Worm (Caenorhabditis elegans) whole organism, L1 larva: ENCODE results near the gene F58F12.4.

Experiments
- C16A3.4 ChIP-seq: fragments of 150-350 bp; optimal IDR thresholded peaks from 2 replicates; lab custom pipeline; 2014; ENCODE audit warnings: missing biosample characterization, missing genetic modification characterization
- aha-1 ChIP-seq: fragments of 150-350 bp; optimal IDR thresholded peaks from 2 replicates; lab custom pipeline; 2014; ENCODE audit warnings: missing biosample characterization, missing genetic modification characterization
- alr-1 ChIP-seq: fragments of 200-800 bp; sonication (Bioruptor generic); optimal IDR thresholded peaks from 2 replicates; lab custom pipeline; 2018; ENCODE audit warnings: borderline replicate concordance, mild to moderate bottlenecking, missing genetic modification characterization, missing compliant biosample characterization
- aly-2 ChIP-seq: fragments of 150-350 bp; optimal IDR thresholded peaks from 2 replicates; lab custom pipeline; 2014; ENCODE audit warnings: missing biosample characterization, missing genetic modification characterization
- ama-1 ChIP-seq: fragments of 150-350 bp; optimal IDR thresholded peaks from 2 replicates; lab custom pipeline; 2014
- ceh-63 ChIP-seq: fragments of 200-800 bp; sonication (Bioruptor generic); optimal IDR thresholded peaks from 2 replicates; lab custom pipeline; 2018; ENCODE audit warnings: mild to moderate bottlenecking, missing genetic modification characterization, missing compliant biosample characterization
- ceh-8 ChIP-seq: fragments of 200-800 bp; sonication (Bioruptor generic); optimal IDR thresholded peaks from 2 replicates; lab custom pipeline; 2018; ENCODE audit warnings: mild to moderate bottlenecking, missing genetic modification characterization, moderate library complexity, missing compliant biosample characterization
- ceh-82 ChIP-seq, 3 experiments: fragments of 150-350 bp in 1 of 3; sonication (generic microtip) in 2 of 3; optimal IDR thresholded peaks; 2 replicates each; lab custom pipeline; 2014 to 2017; ENCODE audit warnings: missing biosample characterization in 3 of 3, missing genetic modification characterization in 3 of 3
- ceh-90 ChIP-seq: sonication (generic microtip); optimal IDR thresholded peaks from 2 replicates; lab custom pipeline; 2016; ENCODE audit warnings: missing genetic modification characterization, missing compliant biosample characterization
- ces-1 ChIP-seq: fragments of 150-350 bp; optimal IDR thresholded peaks from 2 replicates; lab custom pipeline; 2014; ENCODE audit warnings: missing biosample characterization, missing genetic modification reagents, missing genetic modification characterization
- efl-1 ChIP-seq, 4 experiments: fragments of 150-350 bp; optimal IDR thresholded peaks in 3 of 4; peaks in 1 of 4; 1 replicate in 1 of 4; 2 replicates in 3 of 4; lab custom pipeline; 2014; ENCODE audit warnings: missing biosample characterization in 2 of 4, missing genetic modification characterization in 2 of 4, missing genetic modification reagents in 2 of 4
- efl-3 ChIP-seq: fragments of 200-800 bp; sonication (Bioruptor generic); optimal IDR thresholded peaks from 2 replicates; lab custom pipeline; 2018; ENCODE audit warnings: mild to moderate bottlenecking, missing genetic modification characterization, missing compliant biosample characterization
- egl-13 ChIP-seq: sonication (generic microtip); optimal IDR thresholded peaks from 2 replicates; lab custom pipeline; 2016; ENCODE audit warnings: missing genotype, missing genetic modification reagents, missing genetic modification characterization, missing compliant biosample characterization
- elt-2 ChIP-seq: sonication (generic microtip); optimal IDR thresholded peaks from 2 replicates; lab custom pipeline; 2016; ENCODE audit warnings: missing genetic modification characterization, mild to moderate bottlenecking, inconsistent platforms, missing compliant biosample characterization, missing genetic modification reagents
- ets-5 ChIP-seq: fragments of 200-800 bp; sonication (Bioruptor generic); IDR thresholded peaks from 2 replicates; pipeline ENCODE4 v1.3.6; 2022; ENCODE audit warnings: missing genetic modification characterization, missing compliant biosample characterization
- fkh-8 ChIP-seq: sonication (generic microtip); optimal IDR thresholded peaks from 2 replicates; lab custom pipeline; 2016; ENCODE audit warnings: mild to moderate bottlenecking, missing genetic modification characterization, missing compliant biosample characterization
- grh-1 ChIP-seq: fragments of 200-800 bp; sonication (Bioruptor generic); IDR thresholded peaks from 2 replicates; pipeline ENCODE4 v1.3.6; 2022; ENCODE audit warnings: missing genetic modification reagents, missing genetic modification characterization, missing compliant biosample characterization
- hlh-4 ChIP-seq: sonication (generic microtip); optimal IDR thresholded peaks from 2 replicates; lab custom pipeline; 2016; ENCODE audit warnings: mild to moderate bottlenecking, missing genetic modification characterization, missing compliant biosample characterization
- jun-1 ChIP-seq: fragments of 150-350 bp; optimal IDR thresholded peaks from 2 replicates; lab custom pipeline; 2014; ENCODE audit warnings: missing biosample characterization, missing genetic modification reagents, missing genetic modification characterization
- lin-13 ChIP-seq: fragments of 150-350 bp; optimal IDR thresholded peaks from 2 replicates; lab custom pipeline; 2014; ENCODE audit warnings: missing biosample characterization, missing genetic modification reagents, missing genetic modification characterization
- lin-39 ChIP-seq: fragments of 150-350 bp; optimal IDR thresholded peaks from 2 replicates; lab custom pipeline; 2014; ENCODE audit warnings: missing biosample characterization, missing genetic modification reagents, missing genetic modification characterization
- lsy-2 ChIP-seq, 2 experiments: fragments of 150-350 bp; optimal IDR thresholded peaks; 2 replicates each; lab custom pipeline; 2014; ENCODE audit warnings: missing biosample characterization in 2 of 2, missing genetic modification characterization in 2 of 2
- mdl-1 ChIP-seq, 2 experiments: fragments of 150-350 bp; optimal IDR thresholded peaks; 2 replicates each; lab custom pipeline; 2014 to 2017; ENCODE audit warnings: missing biosample characterization in 2 of 2, missing genetic modification characterization in 2 of 2, inconsistent platforms in 1 of 2
- mef-2 ChIP-seq: fragments of 150-350 bp; optimal IDR thresholded peaks from 2 replicates; lab custom pipeline; 2014; ENCODE audit warnings: missing biosample characterization, missing genetic modification characterization
- mep-1 ChIP-seq: fragments of 150-350 bp; optimal IDR thresholded peaks from 2 replicates; lab custom pipeline; 2014; ENCODE audit warnings: missing biosample characterization, missing genetic modification characterization
- nhr-12 ChIP-seq: sonication (generic microtip); optimal IDR thresholded peaks from 2 replicates; lab custom pipeline; 2017; ENCODE audit warnings: missing biosample characterization, missing genetic modification characterization
- nhr-19 ChIP-seq: fragments of 200-800 bp; sonication (Bioruptor generic); conservative IDR thresholded peaks from 2 replicates; pipeline ENCODE4 v1.3.6; 2022; ENCODE audit warnings: missing genetic modification characterization, missing compliant biosample characterization
- nhr-20 ChIP-seq: sonication (generic microtip); optimal IDR thresholded peaks from 2 replicates; lab custom pipeline; 2016; ENCODE audit warnings: mild to moderate bottlenecking, missing genetic modification characterization, missing compliant biosample characterization
- nhr-28 ChIP-seq: fragments of 150-350 bp; optimal IDR thresholded peaks from 2 replicates; lab custom pipeline; 2014; ENCODE audit warnings: missing biosample characterization, missing genetic modification characterization
- nhr-47 ChIP-seq: sonication (generic microtip); optimal IDR thresholded peaks from 2 replicates; lab custom pipeline; 2016; ENCODE audit warnings: mild to moderate bottlenecking, missing genetic modification characterization, moderate library complexity, missing compliant biosample characterization
- nhr-76 ChIP-seq: sonication (generic microtip); optimal IDR thresholded peaks from 2 replicates; lab custom pipeline; 2017; ENCODE audit warnings: missing biosample characterization, missing genetic modification characterization
- nhr-77 ChIP-seq: fragments of 150-350 bp; optimal IDR thresholded peaks from 2 replicates; lab custom pipeline; 2014; ENCODE audit warnings: missing biosample characterization, missing genetic modification characterization
- nhr-90 ChIP-seq: sonication (generic microtip); optimal IDR thresholded peaks from 2 replicates; lab custom pipeline; 2016; ENCODE audit warnings: mild to moderate bottlenecking, missing genetic modification characterization, missing compliant biosample characterization; ENCODE audit not compliant: poor library complexity
- pag-3 ChIP-seq: sonication (generic microtip); optimal IDR thresholded peaks from 2 replicates; lab custom pipeline; 2017; ENCODE audit warnings: missing genetic modification characterization, mild to moderate bottlenecking, missing compliant biosample characterization, antibody characterized with exemption, borderline replicate concordance; ENCODE audit not compliant: insufficient read depth
- snpc-4 ChIP-seq: fragments of 150-350 bp; optimal IDR thresholded peaks from 2 replicates; lab custom pipeline; 2014; ENCODE audit warnings: missing biosample characterization, missing genetic modification characterization
- sox-4 ChIP-seq: sonication (generic microtip); optimal IDR thresholded peaks from 2 replicates; lab custom pipeline; 2016; ENCODE audit warnings: missing genetic modification characterization, missing compliant biosample characterization
- tbx-2 ChIP-seq: sonication (generic microtip); optimal IDR thresholded peaks from 2 replicates; lab custom pipeline; 2016; ENCODE audit warnings: missing genetic modification characterization, missing compliant biosample characterization
- unc-130 ChIP-seq: fragments of 150-350 bp; optimal IDR thresholded peaks from 2 replicates; lab custom pipeline; 2017; ENCODE audit warnings: missing biosample characterization, missing genetic modification characterization, inconsistent platforms
- unc-30 ChIP-seq: sonication (generic microtip); optimal IDR thresholded peaks from 2 replicates; lab custom pipeline; 2017; ENCODE audit warnings: missing biosample characterization, missing genetic modification characterization
- unc-86 ChIP-seq: sonication (generic microtip); optimal IDR thresholded peaks from 2 replicates; lab custom pipeline; 2016; ENCODE audit warnings: missing genetic modification characterization, missing compliant biosample characterization
- unc-98 ChIP-seq: fragments of 200-800 bp; sonication (Bioruptor generic); IDR thresholded peaks from 2 replicates; pipeline ENCODE4 v1.3.6; 2022; ENCODE audit warnings: missing genetic modification characterization, missing compliant biosample characterization
- zip-4 ChIP-seq: fragments of 200-800 bp; sonication (Bioruptor generic); optimal IDR thresholded peaks from 2 replicates; lab custom pipeline; 2018; ENCODE audit warnings: mild to moderate bottlenecking, missing genetic modification characterization, moderate library complexity, missing compliant biosample characterization
- ztf-4 ChIP-seq: fragments of 150-350 bp; optimal IDR thresholded peaks from 2 replicates; lab custom pipeline; 2014; ENCODE audit warnings: missing biosample characterization, missing genetic modification characterization

Gene F58F12.4

ce11 chrII:6348360-6348759, 38.2 kb upstream of the F58F12.4 start (continued):
- TF ChIP-seq nhr-77 (tag; lab: Kevin White, UChicago) (peak; percentile 28), nhr-20 (tag; lab: Kevin White, UChicago) (peak; percentile 97), nhr-90 (tag; lab: Kevin White, UChicago) (peak; percentile 93), elt-2 (tag; lab: Kevin White, UChicago) (peak; percentile 79)

- TF ChIP-seq efl-1 (optimal IDR thresholded peaks at IDR 0.05; lab: Kevin White, UChicago) (no peak), efl-1 (GFP tag; optimal IDR thresholded peaks at IDR 0.05 in 1 of 2; lab: Kevin White, UChicago) (peak in 1 of 2 experiments; percentile 91), snpc-4 (tag; lab: Kevin White, UChicago) (no peak)
Observed at ce11 chrII:6349968-6350367, 36.6 kb upstream of the F58F12.4 start.

- TF ChIP-seq mdl-1 (tag; optimal IDR thresholded peaks at IDR 0.05; lab: Kevin White, UChicago) = no peak
- no peak for TF ChIP-seq snpc-4 (tag; lab: Kevin White, UChicago)
- TF ChIP-seq alr-1 (tag; lab: Kevin White, UChicago) = no peak
- no peak for TF ChIP-seq nhr-20 (tag; lab: Kevin White, UChicago)
- TF ChIP-seq grh-1 (GFP tag; lab: Robert Waterston, UW) = no peak
- no peak for TF ChIP-seq egl-13 (tag; lab: Kevin White, UChicago)
Observed at ce11 chrII:6351887-6352286, 34.7 kb upstream of the F58F12.4 start, which contains the start of gene C32D5.10. Gene C32D5.10, minus strand, starts transcription at chrII:6351987.

- TF ChIP-seq ceh-8 (GFP tag; lab: Kevin White, UChicago) (no peak), unc-130 (tag; lab: Kevin White, UChicago) (peak; percentile 49), unc-86 (peak; percentile 78), ceh-90 (tag; lab: Kevin White, UChicago) (no peak), C16A3.4 (tag; lab: Kevin White, UChicago) (peak; percentile 90), efl-3 (GFP tag; lab: Kevin White, UChicago) (no peak), nhr-19 (GFP tag; lab: Robert Waterston, UW) (peak; percentile 72), zip-4 (GFP tag; lab: Kevin White, UChicago) (no peak), egl-13 (tag; lab: Kevin White, UChicago) (peak; percentile 21), unc-98 (GFP tag; lab: Robert Waterston, UW) (no peak), nhr-76 (tag; lab: Kevin White, UChicago) (no peak), mep-1 (tag; lab: Kevin White, UChicago) (peak; percentile 85), lin-13 (GFP tag; lab: Kevin White, UChicago) (peak; percentile 69), ces-1 (GFP tag; lab: Kevin White, UChicago) (no peak), ceh-63 (GFP tag; lab: Kevin White, UChicago) (no peak), alr-1 (tag; lab: Kevin White, UChicago) (no peak), unc-30 (no peak), snpc-4 (tag; lab: Kevin White, UChicago) (peak; percentile 16), ceh-82 (tag; optimal IDR thresholded peaks at IDR 0.05; lab: Kevin White, UChicago) (peak; percentile 51 to 77 (median 70)), hlh-4 (tag; lab: Kevin White, UChicago) (no peak), ets-5 (no peak), pag-3 (tag; lab: Kevin White, UChicago) (peak; percentile 1), lsy-2 (tag; optimal IDR thresholded peaks at IDR 0.05; lab: Kevin White, UChicago) (peak; percentile 82 to 86), ztf-4 (peak; percentile 63), lin-39 (tag; lab: Kevin White, UChicago) (peak; percentile 12), sox-4 (tag; lab: Kevin White, UChicago) (no peak), aha-1 (tag; lab: Kevin White, UChicago) (no peak), nhr-12 (tag; lab: Kevin White, UChicago) (no peak), efl-1 (optimal IDR thresholded peaks at IDR 0.05; lab: Kevin White, UChicago) (peak; percentile 57 to 75), efl-1 (GFP tag; optimal IDR thresholded peaks at IDR 0.05 in 1 of 2; lab: Kevin White, UChicago) (peak; percentile 72 to 97), nhr-28 (no peak), nhr-47 (tag; lab: Kevin White, UChicago) (peak; percentile 84), mef-2 (tag; lab: Kevin White, UChicago) (no peak), jun-1 (peak; percentile 48), tbx-2 (peak; percentile 73), ama-1 (no peak), aly-2 (tag; lab: Kevin White, UChicago) (no peak), fkh-8 (tag; lab: Kevin White, UChicago) (peak; percentile 91)
Observed at ce11 chrII:6355396-6356346, 30.9 kb upstream of the F58F12.4 start, which contains the start of gene C32D5.11. Gene C32D5.11, minus strand, starts transcription at chrII:6355446.
